Fruit fly (Drosophila melanogaster) S2 (cell line): ENCODE measurements around the gene ND-B17.

Experiments used
- CG8478 ChIP-seq: fragments of >200 bp; optimal IDR thresholded peaks from 2 replicates; lab custom pipeline; 2018
- CTCF ChIP-seq, 2 experiments: fragments of >200 bp; optimal IDR thresholded peaks; 2 replicates each; lab custom pipeline; 2018

dm6 chr2L:15741418-15741817 lies 9.5 kb downstream of the ND-B17 start:
- no peak for TF ChIP-seq CG8478
- no peak for TF ChIP-seq CTCF (optimal IDR thresholded peaks at IDR 0.05; lab: Kevin White, UChicago)
